Fruit fly (Drosophila melanogaster): ENCODE measurements around the gene CG13021.

Gene CG13021

dm6 chrX:3514016-3514415 is at the start of gene CG13021:
Gene CG13021, plus strand, starts transcription at chrX:3514316.
- TF ChIP-seq vri (GFP tag; optimal IDR thresholded peaks at IDR 0.05) (no peak), spab (GFP tag; optimal IDR thresholded peaks at IDR 0.05) (no peak), CG10669 (GFP tag; optimal IDR thresholded peaks at IDR 0.05) (no peak), CG15336 (GFP tag; IDR thresholded peaks at IDR 0.05) (no peak), CG11902 (GFP tag; optimal IDR thresholded peaks at IDR 0.05) (no peak), dsx (GFP tag; optimal IDR thresholded peaks at IDR 0.05; ENCODE audit: poor library complexity, severe bottlenecking) (no peak), dac (GFP tag; optimal IDR thresholded peaks at IDR 0.05) (no peak), CG10631 (GFP tag; optimal IDR thresholded peaks at IDR 0.05) (no peak), CG11294 (GFP tag; IDR thresholded peaks at IDR 0.05) (no peak), esn (GFP tag; optimal IDR thresholded peaks at IDR 0.05) (no peak), Sox102F (GFP tag; optimal IDR thresholded peaks at IDR 0.05) (no peak), Ets21C (GFP tag; optimal IDR thresholded peaks at IDR 0.05) (no peak), CG6276 (GFP tag; optimal IDR thresholded peaks at IDR 0.05) (no peak), eg (GFP tag; IDR thresholded peaks at IDR 0.05) (no peak), fd59A (GFP tag; optimal IDR thresholded peaks at IDR 0.05) (no peak)

- TF ChIP-seq CG8119 (GFP tag; IDR thresholded peaks at IDR 0.05) (no peak), OdsH (GFP tag; optimal IDR thresholded peaks at IDR 0.05) (no peak), topi (GFP tag; optimal IDR thresholded peaks at IDR 0.05) (no peak), CG11902 (GFP tag; optimal IDR thresholded peaks at IDR 0.05) (no peak), CG34406 (GFP tag; optimal IDR thresholded peaks at IDR 0.05) (no peak), fd59A (GFP tag; optimal IDR thresholded peaks at IDR 0.05) (no peak), Hr4 (GFP tag; optimal IDR thresholded peaks at IDR 0.05) (no peak), CG8319 (GFP tag; optimal IDR thresholded peaks at IDR 0.05) (no peak), Lpt (GFP tag; optimal IDR thresholded peaks at IDR 0.05) (no peak), salr (GFP tag; optimal IDR thresholded peaks at IDR 0.05) (no peak), CG31627 (GFP tag; optimal IDR thresholded peaks at IDR 0.05) (no peak), CG16779 (tag; optimal IDR thresholded peaks at IDR 0.05) (no peak), Sox102F (GFP tag; optimal IDR thresholded peaks at IDR 0.05) (no peak), esn (GFP tag; optimal IDR thresholded peaks at IDR 0.05) (no peak), CG15336 (GFP tag; IDR thresholded peaks at IDR 0.05) (no peak), CG11762 (GFP tag; optimal IDR thresholded peaks at IDR 0.05; ENCODE audit: insufficient read depth) (no peak), CG6808 (GFP tag; optimal IDR thresholded peaks at IDR 0.05) (no peak), Ets21C (GFP tag; optimal IDR thresholded peaks at IDR 0.05) (no peak), achi (GFP tag; optimal IDR thresholded peaks at IDR 0.05) (no peak), CG1621 (tag; optimal IDR thresholded peaks at IDR 0.05) (no peak)
Measured at dm6 chrX:3465551-3465950, 48.6 kb upstream of the CG13021 start.

DNA sequence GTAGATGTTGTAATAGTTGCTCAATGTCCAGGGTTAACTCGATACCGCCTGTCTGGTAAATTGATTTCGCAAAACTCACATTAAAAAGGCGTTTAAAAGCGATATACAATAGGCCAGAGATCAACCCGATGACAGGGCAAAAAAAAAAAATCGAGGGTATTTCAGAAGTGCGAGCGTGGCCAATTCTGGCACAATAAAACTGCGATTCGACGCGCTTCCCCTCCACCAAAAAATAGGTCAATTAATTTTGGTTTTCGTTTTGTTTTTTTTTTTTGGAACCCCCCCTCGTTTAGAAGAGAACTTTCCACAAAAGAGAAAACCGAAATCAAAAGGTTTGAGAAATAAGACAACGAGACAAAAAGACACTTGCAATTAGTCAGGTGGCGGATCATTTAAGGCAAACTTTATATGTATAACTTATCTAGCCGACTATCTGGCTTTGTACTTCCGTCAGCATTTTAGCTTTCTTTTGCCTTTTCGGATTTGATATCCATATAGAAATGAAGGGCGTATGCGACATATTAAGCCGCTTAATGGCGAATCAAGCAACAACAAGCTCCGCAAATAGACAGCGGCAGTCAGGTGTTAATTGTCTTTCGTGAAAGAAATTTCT is 43.5 kb upstream of the CG13021 start:
- TF ChIP-seq salr (GFP tag; optimal IDR thresholded peaks at IDR 0.05), result no peak

dm6 chrX:3473636-3474035 is 40.5 kb upstream of the CG13021 start:
- TF ChIP-seq Met (GFP tag; optimal IDR thresholded peaks at IDR 0.05) (peak; percentile 34), OdsH (GFP tag; optimal IDR thresholded peaks at IDR 0.05) (peak; percentile 4), CG3032 (tag; optimal IDR thresholded peaks at IDR 0.05) (no peak), cyc (GFP tag; optimal IDR thresholded peaks at IDR 0.05) (peak; percentile 20), Sox102F (GFP tag; optimal IDR thresholded peaks at IDR 0.05) (peak; percentile 37), CG10669 (GFP tag; optimal IDR thresholded peaks at IDR 0.05) (peak; percentile 5), Smox (GFP tag; optimal IDR thresholded peaks at IDR 0.05) (peak; percentile 55), fd85E (GFP tag; optimal IDR thresholded peaks at IDR 0.05) (no peak), Eip78C (GFP tag) (peak; percentile 71), topi (GFP tag; optimal IDR thresholded peaks at IDR 0.05) (peak; percentile 30), lz (GFP tag; optimal IDR thresholded peaks at IDR 0.05) (peak; percentile 2), Ets21C (GFP tag; optimal IDR thresholded peaks at IDR 0.05) (no peak), pdm3 (GFP tag; optimal IDR thresholded peaks at IDR 0.05) (no peak), ss (GFP tag; optimal IDR thresholded peaks at IDR 0.05) (peak in 1 of 2 experiments; percentile 10), esn (GFP tag; optimal IDR thresholded peaks at IDR 0.05) (peak; percentile 57), Hr39 (GFP tag; optimal IDR thresholded peaks at IDR 0.05) (peak; percentile 18)
